Worm (Caenorhabditis elegans): ENCODE data around the gene C13A2.9.

ce11 chrV:7266021-7266420 is 2.1 kb upstream of the C13A2.9 start, which contains the start of gene C13A2.7:
- TF ChIP-seq ces-1 (GFP tag; optimal IDR thresholded peaks at IDR 0.05) = no peak
- TF ChIP-seq isw-1 (GFP tag; IDR thresholded peaks at IDR 0.05) = no peak
- no peak for TF ChIP-seq ceh-63 (GFP tag; optimal IDR thresholded peaks at IDR 0.05)
- TF ChIP-seq fos-1 (tag; optimal IDR thresholded peaks at IDR 0.05) = no peak
- TF ChIP-seq hpl-2 (GFP tag; optimal IDR thresholded peaks at IDR 0.05) = no peak
- TF ChIP-seq xbp-1 (tag; optimal IDR thresholded peaks at IDR 0.05) = no peak
- TF ChIP-seq mef-2 (tag; optimal IDR thresholded peaks at IDR 0.05) = no peak
- no peak for TF ChIP-seq unc-86 (tag; optimal IDR thresholded peaks at IDR 0.05)

Measured in whole organism, L1 larva.